Worm (Caenorhabditis elegans) whole organism, L2 larva: Measurements from ENCODE around the gene arf-1.

Experiments
- C34F6.9 ChIP-seq: fragments of 150-350 bp; optimal IDR thresholded peaks from 2 replicates; lab custom pipeline; 2014; ENCODE audit warnings: missing biosample characterization, missing genetic modification characterization
- ZK546.5 ChIP-seq: sonication (generic microtip); optimal IDR thresholded peaks from 2 replicates; lab custom pipeline; 2017; ENCODE audit warnings: missing biosample characterization, missing genetic modification characterization
- alr-1 ChIP-seq: fragments of 150-350 bp; optimal IDR thresholded peaks from 2 replicates; lab custom pipeline; 2014; ENCODE audit warnings: missing biosample characterization, missing genetic modification characterization
- aly-2 ChIP-seq: fragments of 150-350 bp; optimal IDR thresholded peaks from 2 replicates; lab custom pipeline; 2014; ENCODE audit warnings: missing biosample characterization, missing genetic modification characterization
- ama-1 ChIP-seq: fragments of 150-350 bp; optimal IDR thresholded peaks from 2 replicates; lab custom pipeline; 2018; ENCODE audit warnings: inconsistent platforms
- blmp-1 ChIP-seq: sonication (generic microtip); optimal IDR thresholded peaks from 2 replicates; lab custom pipeline; 2017; ENCODE audit warnings: missing genetic modification characterization, mild to moderate bottlenecking, missing compliant biosample characterization, antibody characterized with exemption, moderate library complexity; ENCODE audit not compliant: insufficient read depth
- ceh-16 ChIP-seq: fragments of 150-350 bp; optimal IDR thresholded peaks from 2 replicates; lab custom pipeline; 2014; ENCODE audit warnings: missing biosample characterization, missing genetic modification characterization
- ceh-82 ChIP-seq: fragments of 150-350 bp; optimal IDR thresholded peaks from 2 replicates; lab custom pipeline; 2014; ENCODE audit warnings: missing biosample characterization, missing genetic modification characterization
- crh-2 ChIP-seq: sonication (generic microtip); optimal IDR thresholded peaks from 2 replicates; lab custom pipeline; 2017; ENCODE audit warnings: missing biosample characterization, missing genetic modification characterization
- dmd-4 ChIP-seq: sonication (generic microtip); optimal IDR thresholded peaks from 2 replicates; lab custom pipeline; 2017; ENCODE audit warnings: missing biosample characterization, missing genetic modification characterization
- elt-1 ChIP-seq: fragments of 150-350 bp; optimal IDR thresholded peaks from 2 replicates; lab custom pipeline; 2014; ENCODE audit warnings: missing biosample characterization, missing genetic modification characterization
- elt-3 ChIP-seq: sonication (generic microtip); optimal IDR thresholded peaks from 2 replicates; lab custom pipeline; 2017; ENCODE audit warnings: missing biosample characterization, missing genetic modification characterization
- fos-1 ChIP-seq: fragments of 150-350 bp; optimal IDR thresholded peaks from 2 replicates; lab custom pipeline; 2014; ENCODE audit warnings: missing biosample characterization, missing genetic modification characterization
- lin-11 ChIP-seq: fragments of 150-350 bp; sonication (generic microtip); optimal IDR thresholded peaks from 2 replicates; lab custom pipeline; 2014; ENCODE audit warnings: missing biosample characterization, missing genetic modification characterization, inconsistent platforms, mixed read lengths
- lin-13 ChIP-seq: fragments of 150-350 bp; optimal IDR thresholded peaks from 2 replicates; lab custom pipeline; 2014; ENCODE audit warnings: missing biosample characterization, missing genetic modification reagents, missing genetic modification characterization
- lin-39 ChIP-seq: fragments of 150-350 bp; optimal IDR thresholded peaks from 2 replicates; lab custom pipeline; 2014; ENCODE audit warnings: missing biosample characterization, missing genetic modification reagents, missing genetic modification characterization
- mab-5 ChIP-seq: fragments of 150-350 bp; optimal IDR thresholded peaks from 2 replicates; lab custom pipeline; 2014; ENCODE audit warnings: missing biosample characterization, missing genetic modification characterization
- mbf-1 ChIP-seq: sonication (generic microtip); optimal IDR thresholded peaks from 2 replicates; lab custom pipeline; 2017; ENCODE audit warnings: missing biosample characterization, missing genetic modification characterization
- nhr-10 ChIP-seq: sonication (generic microtip); optimal IDR thresholded peaks from 2 replicates; lab custom pipeline; 2017; ENCODE audit warnings: missing biosample characterization, missing genetic modification characterization
- nhr-12 ChIP-seq: fragments of 150-350 bp; optimal IDR thresholded peaks from 2 replicates; lab custom pipeline; 2014; ENCODE audit warnings: missing biosample characterization, missing genetic modification characterization
- nhr-129 ChIP-seq: fragments of 150-350 bp; optimal IDR thresholded peaks from 2 replicates; lab custom pipeline; 2014; ENCODE audit warnings: missing biosample characterization, missing genetic modification characterization
- nhr-21 ChIP-seq: fragments of 150-350 bp; optimal IDR thresholded peaks from 2 replicates; lab custom pipeline; 2014; ENCODE audit warnings: missing biosample characterization, missing genetic modification characterization
- nhr-23 ChIP-seq: fragments of 150-350 bp; optimal IDR thresholded peaks from 2 replicates; lab custom pipeline; 2014; ENCODE audit warnings: missing biosample characterization, missing genetic modification reagents, missing genetic modification characterization
- nhr-237 ChIP-seq: fragments of 150-350 bp; optimal IDR thresholded peaks from 2 replicates; lab custom pipeline; 2014; ENCODE audit warnings: missing biosample characterization, missing genetic modification characterization
- nhr-25 ChIP-seq: fragments of 150-350 bp; sonication (generic microtip); optimal IDR thresholded peaks from 3 replicates; lab custom pipeline; 2014; ENCODE audit warnings: missing biosample characterization, missing genetic modification characterization
- nhr-77 ChIP-seq: fragments of 150-350 bp; optimal IDR thresholded peaks from 2 replicates; lab custom pipeline; 2014; ENCODE audit warnings: missing biosample characterization, missing genetic modification characterization
- peb-1 ChIP-seq: fragments of 150-350 bp; optimal IDR thresholded peaks from 2 replicates; lab custom pipeline; 2014; ENCODE audit warnings: missing biosample characterization, missing genetic modification characterization
- sem-4 ChIP-seq: fragments of 150-350 bp; optimal IDR thresholded peaks from 2 replicates; lab custom pipeline; 2014; ENCODE audit warnings: missing biosample characterization, missing genetic modification reagents, missing genetic modification characterization
- skn-1 ChIP-seq: sonication (generic microtip); optimal IDR thresholded peaks from 2 replicates; lab custom pipeline; 2017; ENCODE audit warnings: missing biosample characterization, missing genetic modification characterization
- sma-3 ChIP-seq: sonication (generic microtip); optimal IDR thresholded peaks from 2 replicates; lab custom pipeline; 2016; ENCODE audit warnings: missing genetic modification reagents, missing genetic modification characterization, missing compliant biosample characterization
- sma-9 ChIP-seq, 2 experiments: fragments of 150-350 bp in 1 of 2; sonication (generic microtip) in 1 of 2; optimal IDR thresholded peaks; 2 replicates each; lab custom pipeline; 2014 to 2016; ENCODE audit warnings: missing genetic modification characterization in 2 of 2, mild to moderate bottlenecking in 1 of 2, missing biosample characterization in 1 of 2, missing compliant biosample characterization in 1 of 2, missing genetic modification reagents in 1 of 2, moderate library complexity in 1 of 2
- unc-39 ChIP-seq: fragments of 150-350 bp; optimal IDR thresholded peaks from 2 replicates; lab custom pipeline; 2014; ENCODE audit warnings: missing biosample characterization, missing genetic modification characterization
- unc-55 ChIP-seq: fragments of 150-350 bp; sonication (generic microtip); optimal IDR thresholded peaks from 3 replicates; lab custom pipeline; 2014; ENCODE audit warnings: missing biosample characterization, missing genetic modification reagents, missing genetic modification characterization
- unc-62 ChIP-seq: fragments of 150-350 bp; optimal IDR thresholded peaks from 2 replicates; lab custom pipeline; 2014; ENCODE audit warnings: missing biosample characterization, missing genetic modification reagents, missing genetic modification characterization
- ztf-1 ChIP-seq: fragments of 200-800 bp; sonication (Bioruptor generic); conservative IDR thresholded peaks from 2 replicates; pipeline ENCODE4 v1.3.6; 2022; ENCODE audit warnings: missing genetic modification characterization, missing compliant biosample characterization
- ztf-11 ChIP-seq: sonication (generic microtip); optimal IDR thresholded peaks from 2 replicates; lab custom pipeline; 2017; ENCODE audit warnings: missing biosample characterization, missing genetic modification characterization
- ztf-4 ChIP-seq: fragments of 150-350 bp; optimal IDR thresholded peaks from 2 replicates; lab custom pipeline; 2014; ENCODE audit warnings: missing biosample characterization, missing genetic modification characterization

Gene arf-1

DNA sequence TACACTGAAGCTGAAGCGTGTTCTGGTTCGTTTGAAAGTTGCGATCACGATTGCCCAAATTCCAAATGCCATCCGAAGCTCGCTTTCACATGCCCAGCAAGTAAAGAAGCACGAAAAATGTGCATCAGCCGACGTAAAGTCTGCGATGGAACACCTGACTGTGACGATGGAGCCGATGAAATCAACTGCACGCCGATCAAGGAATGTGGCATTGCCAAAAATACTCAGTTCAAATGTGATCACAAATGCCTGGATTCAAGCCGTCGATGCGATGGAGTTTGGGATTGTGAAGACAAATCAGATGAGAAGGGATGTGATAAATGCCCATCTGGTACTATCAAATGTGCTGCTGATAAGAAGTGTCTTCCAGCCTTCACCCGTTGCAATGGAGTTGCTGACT is 14.7 kb downstream of the arf-1 start:
- TF ChIP-seq lin-11 (no peak), ama-1 (lab: Kevin White, UChicago) (no peak), sem-4 (tag; lab: Kevin White, UChicago) (no peak), ztf-11 (tag; lab: Kevin White, UChicago) (no peak), mbf-1 (no peak), alr-1 (tag; lab: Kevin White, UChicago) (no peak), unc-39 (tag; lab: Kevin White, UChicago) (no peak), unc-62 (no peak), lin-39 (tag; lab: Kevin White, UChicago) (no peak), ZK546.5 (tag; lab: Kevin White, UChicago) (no peak), nhr-10 (tag; lab: Kevin White, UChicago) (no peak), unc-55 (GFP tag; lab: Kevin White, UChicago) (no peak), ztf-4 (no peak), elt-1 (tag; lab: Kevin White, UChicago) (no peak), peb-1 (tag; lab: Kevin White, UChicago) (no peak)
- TF ChIP-seq, all 48 proteins: peak for 0

ce11 chrIII:5730041-5730440 is 15.4 kb downstream of the arf-1 start:
- TF ChIP-seq ceh-16 (tag; lab: Kevin White, UChicago): no peak
- no peak for TF ChIP-seq blmp-1 (tag; lab: Kevin White, UChicago)
- TF ChIP-seq lin-39 (tag; lab: Kevin White, UChicago): no peak
- no peak for TF ChIP-seq sma-3 (GFP tag; lab: Kevin White, UChicago)
- TF ChIP-seq sma-9 (GFP tag; optimal IDR thresholded peaks at IDR 0.05; lab: Kevin White, UChicago): no peak
- TF ChIP-seq sma-9 (tag; optimal IDR thresholded peaks at IDR 0.05; lab: Kevin White, UChicago): no peak
- no peak for TF ChIP-seq ama-1 (lab: Kevin White, UChicago)
- TF ChIP-seq mab-5 (tag; lab: Kevin White, UChicago): no peak
- no peak for TF ChIP-seq nhr-77 (tag; lab: Kevin White, UChicago)
- no peak for TF ChIP-seq nhr-12
- TF ChIP-seq dmd-4 (tag; lab: Kevin White, UChicago): no peak
- no peak for TF ChIP-seq skn-1
- no peak for TF ChIP-seq aly-2 (tag; lab: Kevin White, UChicago)
- no peak for TF ChIP-seq crh-2
- TF ChIP-seq nhr-25: no peak
- TF ChIP-seq elt-3 (tag; lab: Kevin White, UChicago): no peak
- TF ChIP-seq ceh-82 (tag; lab: Kevin White, UChicago): no peak
- no peak for TF ChIP-seq ztf-4
- no peak for TF ChIP-seq lin-13
- TF ChIP-seq peb-1 (tag; lab: Kevin White, UChicago): no peak
- TF ChIP-seq nhr-237 (tag; lab: Kevin White, UChicago): no peak

ce11 chrIII:5730980-5731636 is 16.4 kb downstream of the arf-1 start, which contains the start of the genes B0244.9 and B0244.7:
Gene B0244.9 (minus strand): TSS chrIII:5731030.
Gene B0244.7 (plus strand): TSS chrIII:5731501.
- no peak for TF ChIP-seq peb-1 (tag; lab: Kevin White, UChicago)
- TF ChIP-seq C34F6.9 (tag; lab: Kevin White, UChicago): no peak
- TF ChIP-seq dmd-4 (tag; lab: Kevin White, UChicago): no peak
- peak; percentile 83 for TF ChIP-seq fos-1 (tag; lab: Kevin White, UChicago)
- no peak for TF ChIP-seq blmp-1 (tag; lab: Kevin White, UChicago)
- no peak for TF ChIP-seq ceh-82 (tag; lab: Kevin White, UChicago)
- no peak for TF ChIP-seq nhr-21 (tag; lab: Kevin White, UChicago)

DNA sequence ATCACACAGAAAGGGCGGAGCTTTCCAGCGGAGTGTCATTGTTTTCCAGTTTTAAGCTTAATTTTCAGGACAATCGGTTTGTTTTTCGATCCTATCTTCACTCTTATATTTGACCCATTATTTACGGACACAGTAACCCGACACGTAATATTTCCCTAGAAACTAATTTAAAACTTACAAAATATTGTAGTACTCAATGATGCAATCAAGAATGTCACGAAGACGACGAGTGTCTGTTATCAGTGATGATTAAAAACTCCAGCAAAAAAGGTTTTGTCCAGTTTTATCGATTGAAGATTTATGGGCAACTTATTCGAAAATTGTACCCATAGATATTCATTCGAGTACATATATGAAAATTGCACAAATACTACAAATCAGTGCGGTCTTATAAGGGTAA is 18.2 kb downstream of the arf-1 start, which contains the start of gene B0244.17:
B0244.17 (plus strand) TSS at position 301 of the 400 bp plus-strand sequence.
- TF ChIP-seq nhr-129 (tag; lab: Kevin White, UChicago) (no peak), fos-1 (tag; lab: Kevin White, UChicago) (peak; percentile 73)

DNA sequence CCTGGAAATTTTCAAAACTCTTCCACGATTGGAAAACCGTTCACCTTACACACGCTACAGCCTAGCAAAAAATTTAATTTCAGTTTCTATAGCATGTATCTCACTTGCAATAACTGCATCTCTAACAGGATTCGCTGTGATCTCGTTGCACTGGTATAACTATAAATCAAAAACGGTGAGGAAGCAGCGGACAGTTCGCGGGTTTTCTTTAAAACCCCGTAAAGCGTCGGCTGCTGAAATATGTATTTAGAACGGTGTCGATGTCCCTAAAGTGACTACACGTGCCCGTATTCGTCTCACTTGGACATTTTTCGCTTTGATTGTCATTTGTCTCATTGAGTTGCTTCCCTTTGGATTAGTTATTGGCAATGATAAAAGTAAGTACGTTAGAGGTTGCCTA is 19.6 kb downstream of the arf-1 start:
- no peak for TF ChIP-seq ztf-1 (GFP tag; lab: Robert Waterston, UW)
- TF ChIP-seq lin-11: no peak
- TF ChIP-seq C34F6.9 (tag; lab: Kevin White, UChicago): no peak
- no peak for TF ChIP-seq sma-3 (GFP tag; lab: Kevin White, UChicago)
- TF ChIP-seq aly-2 (tag; lab: Kevin White, UChicago): no peak
- TF ChIP-seq crh-2: no peak
- no peak for TF ChIP-seq nhr-23 (tag; lab: Kevin White, UChicago)
- no peak for TF ChIP-seq ceh-16 (tag; lab: Kevin White, UChicago)
- TF ChIP-seq skn-1: no peak
- TF ChIP-seq sem-4 (tag; lab: Kevin White, UChicago): no peak
- no peak for TF ChIP-seq nhr-25
- no peak for TF ChIP-seq nhr-10 (tag; lab: Kevin White, UChicago)
- TF ChIP-seq nhr-237 (tag; lab: Kevin White, UChicago): no peak
